Worm (Caenorhabditis elegans): ENCODE results near the gene ZK795.3.

Gene ZK795.3

ce11 chrIV:12547824-12548223 lies 11.3 kb upstream of the ZK795.3 start, which contains the start of gene ipmk-1:
TSS of gene ipmk-1 (plus strand) at chrIV:12548124.
- TF ChIP-seq lin-13 (tag; optimal IDR thresholded peaks at IDR 0.05) (no peak), flh-1 (GFP tag; optimal IDR thresholded peaks at IDR 0.05) (no peak), ztf-11 (tag; optimal IDR thresholded peaks at IDR 0.05) (no peak), bed-3 (GFP tag; optimal IDR thresholded peaks at IDR 0.05) (no peak), ceh-43 (GFP tag; optimal IDR thresholded peaks at IDR 0.05) (no peak), ceh-83 (GFP tag; optimal IDR thresholded peaks at IDR 0.05) (no peak), ceh-39 (tag; optimal IDR thresholded peaks at IDR 0.05) (no peak), mep-1 (tag; optimal IDR thresholded peaks at IDR 0.05) (no peak), unc-62 (GFP tag; optimal IDR thresholded peaks at IDR 0.05) (no peak), nhr-2 (tag; optimal IDR thresholded peaks at IDR 0.05) (no peak), lin-32 (GFP tag; optimal IDR thresholded peaks at IDR 0.05) (no peak), pha-4 (tag; optimal IDR thresholded peaks at IDR 0.05) (no peak), ces-1 (GFP tag; optimal IDR thresholded peaks at IDR 0.05) (no peak), nhr-76 (tag; optimal IDR thresholded peaks at IDR 0.05) (no peak)

ce11 chrIV:12549014-12549413 lies 10.2 kb upstream of the ZK795.3 start:
- TF ChIP-seq snpc-4 (tag; optimal IDR thresholded peaks at IDR 0.05) (no peak), cnd-1 (tag; optimal IDR thresholded peaks at IDR 0.05) (peak; percentile 49), drap-1 (GFP tag; optimal IDR thresholded peaks at IDR 0.05) (no peak), flh-1 (GFP tag; optimal IDR thresholded peaks at IDR 0.05) (no peak), lin-32 (GFP tag; optimal IDR thresholded peaks at IDR 0.05) (peak; percentile 43), sem-2 (GFP tag; optimal IDR thresholded peaks at IDR 0.05) (no peak), nhr-237 (tag; optimal IDR thresholded peaks at IDR 0.05) (no peak), ces-1 (GFP tag; optimal IDR thresholded peaks at IDR 0.05) (no peak), mab-5 (tag; optimal IDR thresholded peaks at IDR 0.05) (no peak), zip-8 (tag; optimal IDR thresholded peaks at IDR 0.05) (peak; percentile 97), ceh-83 (GFP tag; optimal IDR thresholded peaks at IDR 0.05) (no peak), lin-13 (tag; optimal IDR thresholded peaks at IDR 0.05) (no peak), nhr-2 (tag; optimal IDR thresholded peaks at IDR 0.05) (peak; percentile 87), ztf-11 (tag; optimal IDR thresholded peaks at IDR 0.05) (no peak), nhr-76 (tag; optimal IDR thresholded peaks at IDR 0.05) (no peak), unc-62 (GFP tag; optimal IDR thresholded peaks at IDR 0.05) (peak; percentile 46)

- TF ChIP-seq blmp-1 (tag; optimal IDR thresholded peaks at IDR 0.05) (no peak), nhr-237 (tag; optimal IDR thresholded peaks at IDR 0.05) (no peak), lin-32 (GFP tag; optimal IDR thresholded peaks at IDR 0.05) (peak; percentile 91), sem-2 (GFP tag; optimal IDR thresholded peaks at IDR 0.05) (no peak), lin-13 (tag; optimal IDR thresholded peaks at IDR 0.05) (no peak), M03D4.4 (tag; optimal IDR thresholded peaks at IDR 0.05) (no peak), unc-120 (tag; optimal IDR thresholded peaks at IDR 0.05; ENCODE audit: poor library complexity, severe bottlenecking) (no peak), nhr-2 (tag; optimal IDR thresholded peaks at IDR 0.05) (peak; percentile 92), ceh-83 (GFP tag; optimal IDR thresholded peaks at IDR 0.05) (no peak)
Measured at ce11 chrIV:12551944-12552343, 7.2 kb upstream of the ZK795.3 start.

- TF ChIP-seq zip-8 (tag; optimal IDR thresholded peaks at IDR 0.05) = no peak
- TF ChIP-seq sptf-1 (tag; optimal IDR thresholded peaks at IDR 0.05) = no peak
- no peak for TF ChIP-seq bed-3 (GFP tag; optimal IDR thresholded peaks at IDR 0.05)
- no peak for TF ChIP-seq unc-39 (tag; optimal IDR thresholded peaks at IDR 0.05)
- TF ChIP-seq ham-2 (GFP tag; optimal IDR thresholded peaks at IDR 0.05) = no peak
- no peak for TF ChIP-seq ces-1 (GFP tag; optimal IDR thresholded peaks at IDR 0.05)
- no peak for TF ChIP-seq lsy-2 (tag; optimal IDR thresholded peaks at IDR 0.05)
- no peak for TF ChIP-seq mls-2 (tag; optimal IDR thresholded peaks at IDR 0.05)
- no peak for TF ChIP-seq nhr-76 (tag; optimal IDR thresholded peaks at IDR 0.05)
- TF ChIP-seq elt-1 (tag; optimal IDR thresholded peaks at IDR 0.05; ENCODE audit: borderline replicate concordance, insufficient read depth) = no peak
- TF ChIP-seq lin-13 (tag; optimal IDR thresholded peaks at IDR 0.05) = no peak
- no peak for TF ChIP-seq ztf-11 (tag; optimal IDR thresholded peaks at IDR 0.05)
- no peak for TF ChIP-seq flh-1 (GFP tag; optimal IDR thresholded peaks at IDR 0.05)
- TF ChIP-seq ceh-83 (GFP tag; optimal IDR thresholded peaks at IDR 0.05) = no peak
- no peak for TF ChIP-seq elt-3 (tag; optimal IDR thresholded peaks at IDR 0.05)
- TF ChIP-seq ceh-43 (GFP tag; optimal IDR thresholded peaks at IDR 0.05) = no peak
Measured at ce11 chrIV:12560568-12560967, 1.4 kb downstream of the ZK795.3 start, which contains the start of gene snb-7. TSS of gene snb-7 (plus strand) at chrIV:12560868.

All from whole organism, mixed stage, embryonic.